Worm (Caenorhabditis elegans) whole organism, L4 larva: ENCODE measurements around the gene idpp-16.

Experiments used
- D1046.2 ChIP-seq: fragments of 200-800 bp; sonication (Bioruptor generic); IDR thresholded peaks from 2 replicates; pipeline ENCODE4 v1.3.6; 2022; ENCODE audit warnings: missing genetic modification characterization, missing compliant biosample characterization
- F10B5.3 ChIP-seq: sonication (generic microtip); optimal IDR thresholded peaks from 2 replicates; lab custom pipeline; 2016; ENCODE audit warnings: mild to moderate bottlenecking, missing genetic modification characterization, missing compliant biosample characterization
- F37D6.2 ChIP-seq: sonication (generic microtip); optimal IDR thresholded peaks from 2 replicates; lab custom pipeline; 2016; ENCODE audit warnings: mild to moderate bottlenecking, missing genetic modification characterization, missing compliant biosample characterization
- F49E8.2 ChIP-seq: sonication (generic microtip); optimal IDR thresholded peaks from 2 replicates; lab custom pipeline; 2016; ENCODE audit warnings: missing compliant biosample characterization, mild to moderate bottlenecking, missing genetic modification characterization, borderline replicate concordance
- T20F7.1 ChIP-seq: fragments of 200-800 bp; sonication (Bioruptor generic); optimal IDR thresholded peaks from 2 replicates; lab custom pipeline; 2018; ENCODE audit warnings: mild to moderate bottlenecking, missing genetic modification characterization, missing compliant biosample characterization
- T26A8.4 ChIP-seq: fragments of 200-800 bp; sonication (Bioruptor generic); IDR thresholded peaks from 2 replicates; pipeline ENCODE4 v1.3.6; 2022; ENCODE audit warnings: missing genetic modification characterization, missing compliant biosample characterization
- Y48G9A.11 ChIP-seq: fragments of 200-800 bp; sonication (Bioruptor generic); IDR thresholded peaks from 2 replicates; pipeline ENCODE4 v1.3.6; 2022; ENCODE audit warnings: missing genetic modification reagents, missing genetic modification characterization, missing compliant biosample characterization
- Y5F2A.4 ChIP-seq: fragments of 200-800 bp; sonication (Bioruptor generic); optimal IDR thresholded peaks from 2 replicates; lab custom pipeline; 2018; ENCODE audit warnings: mild to moderate bottlenecking, missing genetic modification characterization, missing compliant biosample characterization
- ZK337.2 ChIP-seq: fragments of 200-800 bp; sonication (Bioruptor generic); IDR thresholded peaks from 2 replicates; pipeline ENCODE4 v1.3.6; 2022; ENCODE audit warnings: missing genetic modification reagents, missing genetic modification characterization, missing compliant biosample characterization
- ZK546.5 ChIP-seq, 2 experiments: sonication (generic microtip); optimal IDR thresholded peaks; 2 replicates each; lab custom pipeline; 2017; ENCODE audit warnings: missing biosample characterization in 2 of 2, missing genetic modification characterization in 2 of 2
- ama-1 ChIP-seq: fragments of 150-350 bp; optimal IDR thresholded peaks from 2 replicates; lab custom pipeline; 2014; ENCODE audit warnings: inconsistent platforms, mixed read lengths
- arid-1 ChIP-seq: fragments of 200-800 bp; sonication (Bioruptor generic); conservative IDR thresholded peaks from 2 replicates; pipeline ENCODE4 v1.3.6; 2022; ENCODE audit warnings: missing genetic modification reagents, missing genetic modification characterization, missing compliant biosample characterization
- ceh-20 ChIP-seq: fragments of 200-800 bp; sonication (Bioruptor generic); IDR thresholded peaks from 2 replicates; pipeline ENCODE4 v1.3.6; 2022; ENCODE audit warnings: missing genetic modification reagents, missing genetic modification characterization, missing compliant biosample characterization
- ceh-62 ChIP-seq: sonication (generic microtip); optimal IDR thresholded peaks from 2 replicates; lab custom pipeline; 2017; ENCODE audit warnings: missing biosample characterization, missing genetic modification characterization
- ceh-82 ChIP-seq: sonication (generic microtip); optimal IDR thresholded peaks from 2 replicates; lab custom pipeline; 2017; ENCODE audit warnings: missing biosample characterization, missing genetic modification characterization
- cey-2 ChIP-seq: sonication (generic microtip); optimal IDR thresholded peaks from 3 replicates; lab custom pipeline; 2017; ENCODE audit warnings: missing genetic modification characterization, mild to moderate bottlenecking, missing compliant biosample characterization, antibody characterized with exemption, borderline replicate concordance; ENCODE audit not compliant: insufficient read depth
- daf-8 ChIP-seq: fragments of 200-800 bp; sonication (Bioruptor generic); IDR thresholded peaks from 2 replicates; pipeline ENCODE4 v1.3.6; 2022; ENCODE audit warnings: missing genetic modification characterization, missing compliant biosample characterization
- dmd-6 ChIP-seq: fragments of 200-800 bp; sonication (Bioruptor generic); IDR thresholded peaks from 2 replicates; pipeline ENCODE4 v1.3.6; 2022; ENCODE audit warnings: missing genetic modification reagents, missing genetic modification characterization, missing compliant biosample characterization
- dmd-8 ChIP-seq: fragments of 200-800 bp; sonication (Bioruptor generic); IDR thresholded peaks from 2 replicates; pipeline ENCODE4 v1.3.6; 2022; ENCODE audit warnings: missing genetic modification characterization, missing compliant biosample characterization
- dpl-1 ChIP-seq: fragments of 150-350 bp; optimal IDR thresholded peaks from 2 replicates; lab custom pipeline; 2014; ENCODE audit warnings: missing biosample characterization, missing genetic modification reagents, missing genetic modification characterization
- dve-1 ChIP-seq: sonication (generic microtip); optimal IDR thresholded peaks from 2 replicates; lab custom pipeline; 2017; ENCODE audit warnings: antibody characterized with exemption, mild to moderate bottlenecking, missing genetic modification characterization, missing compliant biosample characterization; ENCODE audit not compliant: insufficient read depth
- egl-27 ChIP-seq: sonication (generic microtip); optimal IDR thresholded peaks from 3 replicates; lab custom pipeline; 2017; ENCODE audit warnings: missing biosample characterization, missing genetic modification reagents, missing genetic modification characterization
- fos-1 ChIP-seq: fragments of 150-350 bp; optimal IDR thresholded peaks from 2 replicates; lab custom pipeline; 2014; ENCODE audit warnings: missing biosample characterization, missing genetic modification characterization
- hlh-30 ChIP-seq: sonication (generic microtip); optimal IDR thresholded peaks from 2 replicates; lab custom pipeline; 2017; ENCODE audit warnings: antibody characterized with exemption, mild to moderate bottlenecking, missing genetic modification characterization, missing compliant biosample characterization; ENCODE audit not compliant: insufficient read depth
- hmg-1.1 ChIP-seq: fragments of 200-800 bp; sonication (Bioruptor generic); IDR thresholded peaks from 2 replicates; pipeline ENCODE4 v1.3.6; 2022; ENCODE audit warnings: missing genetic modification reagents, missing genetic modification characterization, missing compliant biosample characterization
- jun-1 ChIP-seq: fragments of 150-350 bp; optimal IDR thresholded peaks from 2 replicates; lab custom pipeline; 2014; ENCODE audit warnings: missing biosample characterization, missing genetic modification reagents, missing genetic modification characterization
- lim-7 ChIP-seq: fragments of 200-800 bp; sonication (Bioruptor generic); IDR thresholded peaks from 2 replicates; pipeline ENCODE4 v1.3.6; 2022; ENCODE audit warnings: missing genetic modification characterization, missing compliant biosample characterization
- lin-1 ChIP-seq: fragments of 200-800 bp; sonication (Bioruptor generic); IDR thresholded peaks from 2 replicates; pipeline ENCODE4 v1.3.6; 2022; ENCODE audit warnings: missing genetic modification reagents, missing genetic modification characterization, missing compliant biosample characterization
- lsy-2 ChIP-seq, 2 experiments: fragments of 150-350 bp in 1 of 2; sonication (generic microtip) in 1 of 2; optimal IDR thresholded peaks; 2 replicates each; lab custom pipeline; 2014 to 2017; ENCODE audit warnings: missing biosample characterization in 2 of 2, missing genetic modification characterization in 2 of 2
- madf-5 ChIP-seq, 2 experiments: fragments of 200-800 bp; sonication (Bioruptor generic); IDR thresholded peaks; 2 replicates each; pipeline ENCODE4 v1.3.6; 2022; ENCODE audit warnings: missing compliant biosample characterization in 2 of 2, missing genetic modification characterization in 2 of 2
- mdt-29 ChIP-seq: fragments of 200-800 bp; sonication (Bioruptor generic); IDR thresholded peaks from 2 replicates; pipeline ENCODE4 v1.3.6; 2022; ENCODE audit warnings: missing genetic modification reagents, missing genetic modification characterization, missing compliant biosample characterization
- mes-2 ChIP-seq: sonication (generic microtip); optimal IDR thresholded peaks from 2 replicates; lab custom pipeline; 2016; ENCODE audit warnings: missing genotype, mild to moderate bottlenecking, missing genetic modification characterization, missing compliant biosample characterization; ENCODE audit not compliant: poor library complexity, severe bottlenecking
- mxl-2 ChIP-seq: fragments of 200-800 bp; sonication (Bioruptor generic); conservative IDR thresholded peaks from 2 replicates; pipeline ENCODE4 v1.3.6; 2022; ENCODE audit warnings: missing genetic modification reagents, missing genetic modification characterization, missing compliant biosample characterization
- nhr-11 ChIP-seq: fragments of 150-350 bp; optimal IDR thresholded peaks from 2 replicates; lab custom pipeline; 2014; ENCODE audit warnings: missing biosample characterization, missing genetic modification characterization
- nhr-111 ChIP-seq: fragments of 200-800 bp; sonication (Bioruptor generic); optimal IDR thresholded peaks from 2 replicates; lab custom pipeline; 2018; ENCODE audit warnings: mild to moderate bottlenecking, missing genetic modification characterization, missing compliant biosample characterization
- nhr-237 ChIP-seq: sonication (generic microtip); optimal IDR thresholded peaks from 2 replicates; lab custom pipeline; 2017; ENCODE audit warnings: missing biosample characterization, missing genetic modification characterization
- nhr-41 ChIP-seq: fragments of 200-800 bp; sonication (Bioruptor generic); IDR thresholded peaks from 2 replicates; pipeline ENCODE4 v1.3.6; 2022; ENCODE audit warnings: missing genetic modification reagents, missing genetic modification characterization, missing compliant biosample characterization
- nhr-6 ChIP-seq: fragments of 150-350 bp; optimal IDR thresholded peaks from 2 replicates; lab custom pipeline; 2014; ENCODE audit warnings: missing biosample characterization, missing genetic modification characterization
- nhr-77 ChIP-seq: fragments of 150-350 bp; optimal IDR thresholded peaks from 2 replicates; lab custom pipeline; 2014; ENCODE audit warnings: missing biosample characterization, missing genetic modification characterization
- pha-4 ChIP-seq, 2 experiments: fragments of 150-350 bp in 1 of 2; fragments of 200-800 bp in 1 of 2; sonication (Bioruptor generic) in 1 of 2; IDR thresholded peaks in 1 of 2; optimal IDR thresholded peaks in 1 of 2; 2 replicates each; pipeline versions ENCODE4 v1.3.6 to Lab custom; 2014 to 2022; ENCODE audit warnings: missing genetic modification characterization in 2 of 2, missing genetic modification reagents in 2 of 2, missing biosample characterization in 1 of 2, missing compliant biosample characterization in 1 of 2
- php-3 ChIP-seq: fragments of 200-800 bp; sonication (Bioruptor generic); IDR thresholded peaks from 2 replicates; pipeline ENCODE4 v1.3.6; 2022; ENCODE audit warnings: missing genetic modification reagents, missing genetic modification characterization, missing compliant biosample characterization
- set-16 ChIP-seq: fragments of 200-800 bp; sonication (Bioruptor generic); IDR thresholded peaks from 2 replicates; pipeline ENCODE4 v1.3.6; 2022; ENCODE audit warnings: missing genetic modification reagents, missing genetic modification characterization, missing compliant biosample characterization
- snpc-1.2 ChIP-seq: fragments of 200-800 bp; sonication (Bioruptor generic); IDR thresholded peaks from 2 replicates; pipeline ENCODE4 v1.3.6; 2022; ENCODE audit warnings: missing genetic modification reagents, missing genetic modification characterization, missing compliant biosample characterization
- spr-1 ChIP-seq: sonication (generic microtip); optimal IDR thresholded peaks from 2 replicates; lab custom pipeline; 2016; ENCODE audit warnings: mild to moderate bottlenecking, missing genetic modification characterization, missing compliant biosample characterization
- spr-3 ChIP-seq: fragments of 200-800 bp; sonication (Bioruptor generic); optimal IDR thresholded peaks from 2 replicates; lab custom pipeline; 2018; ENCODE audit warnings: mild to moderate bottlenecking, missing genetic modification characterization, missing compliant biosample characterization
- zfp-2 ChIP-seq: sonication (generic microtip); optimal IDR thresholded peaks from 2 replicates; lab custom pipeline; 2016; ENCODE audit warnings: mild to moderate bottlenecking, missing genetic modification characterization, missing compliant biosample characterization
- zip-2 ChIP-seq: fragments of 150-350 bp; optimal IDR thresholded peaks from 2 replicates; lab custom pipeline; 2014; ENCODE audit warnings: missing biosample characterization, missing genetic modification characterization
- ztf-11 ChIP-seq: fragments of 150-350 bp; optimal IDR thresholded peaks from 2 replicates; lab custom pipeline; 2014; ENCODE audit warnings: missing biosample characterization, missing genetic modification characterization
- ztf-7 ChIP-seq: fragments of 150-350 bp; optimal IDR thresholded peaks from 2 replicates; lab custom pipeline; 2014; ENCODE audit warnings: missing biosample characterization, missing genetic modification characterization

idpp-16 gene

ce11 chrV:11572803-11573490 is 33.4 kb downstream of the idpp-16 start, which contains the start of the genes H12C20.7 and nhr-68 (continued):
- TF ChIP-seq dpl-1 (peak; percentile 65), lim-7 (GFP tag; lab: Robert Waterston, UW) (no peak), D1046.2 (GFP tag; lab: Robert Waterston, UW) (peak; percentile 44; the same call in 1 of the 2 replicates), T26A8.4 (GFP tag; lab: Robert Waterston, UW) (peak; percentile 89), nhr-6 (tag; lab: Kevin White, UChicago) (peak; percentile 48), mdt-29 (peak; percentile 90), ceh-82 (tag; lab: Kevin White, UChicago) (no peak), nhr-111 (GFP tag; lab: Kevin White, UChicago) (no peak), php-3 (GFP tag; lab: Robert Waterston, UW) (peak; percentile 97), madf-5 (GFP tag; IDR thresholded peaks at IDR 0.05; lab: Robert Waterston, UW) (no peak), ZK337.2 (GFP tag; lab: Robert Waterston, UW) (no peak), nhr-11 (tag; lab: Kevin White, UChicago) (peak; percentile 50), set-16 (no peak), lin-1 (GFP tag; lab: Robert Waterston, UW) (peak; percentile 96), Y5F2A.4 (GFP tag; lab: Kevin White, UChicago) (no peak), ceh-20 (GFP tag; lab: Robert Waterston, UW) (peak; percentile 94), spr-3 (GFP tag; lab: Kevin White, UChicago) (no peak), nhr-237 (tag; lab: Kevin White, UChicago) (no peak), ceh-62 (tag; lab: Kevin White, UChicago) (no peak), dmd-8 (GFP tag; lab: Robert Waterston, UW) (0 out of 2 replicates have a peak, but pooled peaks have one; percentile 26), mes-2 (no peak), nhr-41 (GFP tag; lab: Robert Waterston, UW) (peak; percentile 86), Y48G9A.11 (no peak), T20F7.1 (GFP tag; lab: Kevin White, UChicago) (peak; percentile 84), dve-1 (tag; lab: Kevin White, UChicago) (peak; percentile 99), F10B5.3 (tag; lab: Kevin White, UChicago) (no peak), cey-2 (tag; lab: Kevin White, UChicago) (peak; percentile 96), F49E8.2 (tag; lab: Kevin White, UChicago) (no peak), ZK546.5 (tag; optimal IDR thresholded peaks at IDR 0.05; lab: Kevin White, UChicago) (no peak), arid-1 (peak; percentile 54; the same call in 1 of the 2 replicates), zfp-2 (tag; lab: Kevin White, UChicago) (no peak), egl-27 (tag; lab: Kevin White, UChicago) (no peak), zip-2 (tag; lab: Kevin White, UChicago) (peak; percentile 55), pha-4 (GFP tag; IDR thresholded peaks at IDR 0.05; lab: Robert Waterston, UW) (peak; percentile 73), pha-4 (tag; optimal IDR thresholded peaks at IDR 0.05; lab: Kevin White, UChicago) (no peak), ama-1 (lab: Kevin White, UChicago) (no peak), snpc-1.2 (GFP tag; lab: Robert Waterston, UW) (no peak), F37D6.2 (tag; lab: Kevin White, UChicago) (no peak), ztf-11 (tag; lab: Kevin White, UChicago) (no peak), jun-1 (peak; percentile 37), lsy-2 (tag; optimal IDR thresholded peaks at IDR 0.05; lab: Kevin White, UChicago) (peak in 1 of 2 experiments; percentile 93), hlh-30 (tag; lab: Kevin White, UChicago) (peak; percentile 96), daf-8 (GFP tag; lab: Robert Waterston, UW) (no peak), hmg-1.1 (GFP tag; lab: Robert Waterston, UW) (no peak), fos-1 (tag; lab: Kevin White, UChicago) (peak; percentile 21), ztf-7 (peak; percentile 72), spr-1 (tag; lab: Kevin White, UChicago) (peak; percentile 86), dmd-6 (peak; percentile 100), mxl-2 (peak; percentile 75), nhr-77 (peak; percentile 88)
